Fruit fly (Drosophila melanogaster) whole organism, larva: ENCODE results near the gene CtIP.
A peak's percentile ranks its signal among the peaks of the same experiment; 100 is the strongest.

ENCODE experiments used
- noc ChIP-seq: fragments of 200-800 bp; sonication (Bioruptor generic); optimal IDR thresholded peaks from 3 replicates; lab custom pipeline; 2019; ENCODE audit warnings: missing biosample characterization, mild to moderate bottlenecking, missing genetic modification characterization, moderate library complexity

The CtIP gene

dm6 chr3L:20470991-20471498 lies 35.0 kb downstream of the CtIP start:
- TF ChIP-seq noc (tag; lab: Kevin White, UChicago): no peak

- TF ChIP-seq noc (tag; lab: Kevin White, UChicago): peak; percentile 75
Observed at dm6 chr3L:20471499-20472313, 35.7 kb downstream of the CtIP start.

- no peak for TF ChIP-seq noc (tag; lab: Kevin White, UChicago)
Observed at dm6 chr3L:20472607-20473006, 36.6 kb downstream of the CtIP start.

dm6 chr3L:20473021-20473799 lies 37.2 kb downstream of the CtIP start, which contains the start of the genes CG32428 and CG5969:
TSS of gene CG32428 (minus strand) at chr3L:20473723.
TSS of gene CG5969 (plus strand) at chr3L:20473783.
- TF ChIP-seq noc (tag; lab: Kevin White, UChicago): peak; percentile 61

dm6 chr3L:20474197-20474788 lies 38.2 kb downstream of the CtIP start, which contains the start of gene isoQC:
TSS of gene isoQC (plus strand) at chr3L:20474466.
- TF ChIP-seq noc (tag; lab: Kevin White, UChicago): no peak

dm6 chr3L:20474789-20475208 lies 38.7 kb downstream of the CtIP start:
- peak; percentile 88 for TF ChIP-seq noc (tag; lab: Kevin White, UChicago)

dm6 chr3L:20487649-20488048 lies 51.6 kb downstream of the CtIP start:
- no peak for TF ChIP-seq noc (tag; lab: Kevin White, UChicago)
